Worm (Caenorhabditis elegans): ENCODE results near the gene math-15.

Gene math-15

DNA sequence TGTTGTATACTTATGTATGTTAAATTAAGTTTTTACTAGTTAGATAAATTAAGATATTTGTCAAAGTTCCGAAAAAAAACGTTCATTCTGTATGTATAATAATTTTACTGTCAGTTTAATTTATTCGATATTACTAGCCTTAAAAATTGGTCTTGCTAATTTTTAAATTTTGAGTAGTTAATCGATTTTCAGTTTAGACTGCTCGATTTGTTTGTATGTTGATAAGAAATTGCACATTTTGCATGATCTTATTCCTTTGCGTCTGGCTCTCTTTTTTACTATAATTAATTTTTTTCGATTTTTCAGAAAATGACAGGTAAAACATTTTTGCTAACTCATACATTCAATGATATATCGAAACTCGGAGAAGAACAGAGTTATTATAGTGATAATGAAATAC is 33.8 kb downstream of the math-15 start, which contains the start of gene math-24:
Gene math-24, plus strand, starts transcription at position 301 of the 400 bp plus-strand sequence.
- TF ChIP-seq F26F4.8 (GFP tag; conservative IDR thresholded peaks at IDR 0.05) (no peak), mep-1 (tag; optimal IDR thresholded peaks at IDR 0.05) (no peak), nhr-6 (tag; optimal IDR thresholded peaks at IDR 0.05) (no peak), lim-7 (GFP tag; IDR thresholded peaks at IDR 0.05) (no peak), egl-27 (tag; optimal IDR thresholded peaks at IDR 0.05) (no peak), pha-4 (GFP tag; IDR thresholded peaks at IDR 0.05) (no peak), pha-4 (tag; optimal IDR thresholded peaks at IDR 0.05) (no peak), madf-9 (GFP tag; conservative IDR thresholded peaks at IDR 0.05) (no peak)

DNA sequence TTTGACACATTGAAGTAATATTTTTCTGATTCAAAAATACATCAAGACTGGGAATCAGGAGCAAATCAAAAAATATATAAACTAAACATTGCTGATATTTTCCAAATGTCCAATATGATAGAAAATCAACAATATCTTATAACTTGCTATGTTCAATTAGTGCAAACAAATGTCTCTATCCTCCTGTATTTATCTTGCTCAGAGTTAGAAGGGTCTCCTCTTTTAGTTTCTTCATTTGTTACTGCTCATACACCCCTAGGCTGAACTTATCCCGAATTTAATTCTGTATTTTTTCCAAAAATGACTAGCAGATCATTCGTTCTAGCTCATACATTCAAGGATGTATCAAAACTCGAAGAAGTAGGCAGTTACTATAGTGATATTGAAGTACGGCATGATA is 35.8 kb downstream of the math-15 start, which contains the start of gene math-23:
Gene math-23, plus strand, starts transcription at position 301 of the 400 bp plus-strand sequence.
- TF ChIP-seq mep-1 (tag; optimal IDR thresholded peaks at IDR 0.05) (no peak), ctbp-1 (GFP tag; IDR thresholded peaks at IDR 0.05) (no peak), duxl-1 (tag; optimal IDR thresholded peaks at IDR 0.05; ENCODE audit: poor library complexity) (no peak), lin-29 (GFP tag; IDR thresholded peaks at IDR 0.05) (no peak), snpc-4 (tag; optimal IDR thresholded peaks at IDR 0.05) (no peak), nhr-28 (tag; optimal IDR thresholded peaks at IDR 0.05) (no peak), dpl-1 (GFP tag; optimal IDR thresholded peaks at IDR 0.05) (no peak), Y5F2A.4 (GFP tag; optimal IDR thresholded peaks at IDR 0.05) (no peak), egl-27 (tag; optimal IDR thresholded peaks at IDR 0.05) (no peak), ZK337.2 (GFP tag; IDR thresholded peaks at IDR 0.05) (no peak), nhr-237 (tag; optimal IDR thresholded peaks at IDR 0.05) (no peak), daf-8 (GFP tag; IDR thresholded peaks at IDR 0.05) (no peak), nhr-48 (tag; optimal IDR thresholded peaks at IDR 0.05) (no peak), daf-16 (GFP tag; optimal IDR thresholded peaks at IDR 0.05) (no peak), daf-16 (tag; optimal IDR thresholded peaks at IDR 0.05) (no peak), ztf-7 (tag; optimal IDR thresholded peaks at IDR 0.05) (no peak), daf-12 (tag; optimal IDR thresholded peaks at IDR 0.05) (no peak)

DNA sequence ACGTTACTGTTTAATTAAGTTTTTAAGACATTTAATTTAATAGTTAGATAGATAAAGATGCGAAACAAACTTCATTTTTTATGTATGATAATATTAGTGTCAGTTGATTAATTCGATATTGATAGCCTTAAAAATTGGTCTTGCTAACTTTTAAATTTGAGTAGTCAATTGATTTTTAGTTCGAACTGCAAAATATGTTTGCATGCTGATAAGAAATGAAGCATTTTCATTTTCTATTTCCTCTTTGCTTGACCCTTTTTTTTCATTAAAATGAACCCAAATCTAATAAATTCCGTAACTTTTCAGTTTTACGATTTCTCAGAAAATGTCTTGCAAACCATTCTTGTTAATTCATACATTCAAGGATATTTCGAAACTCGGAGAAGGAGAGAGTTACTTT is 38.9 kb downstream of the math-15 start, which contains the start of gene math-22:
Gene math-22, plus strand, starts transcription at position 301 of the 400 bp plus-strand sequence.
- TF ChIP-seq lim-7 (GFP tag; IDR thresholded peaks at IDR 0.05) (no peak), pqm-1 (tag; optimal IDR thresholded peaks at IDR 0.05) (peak; percentile 19)

DNA sequence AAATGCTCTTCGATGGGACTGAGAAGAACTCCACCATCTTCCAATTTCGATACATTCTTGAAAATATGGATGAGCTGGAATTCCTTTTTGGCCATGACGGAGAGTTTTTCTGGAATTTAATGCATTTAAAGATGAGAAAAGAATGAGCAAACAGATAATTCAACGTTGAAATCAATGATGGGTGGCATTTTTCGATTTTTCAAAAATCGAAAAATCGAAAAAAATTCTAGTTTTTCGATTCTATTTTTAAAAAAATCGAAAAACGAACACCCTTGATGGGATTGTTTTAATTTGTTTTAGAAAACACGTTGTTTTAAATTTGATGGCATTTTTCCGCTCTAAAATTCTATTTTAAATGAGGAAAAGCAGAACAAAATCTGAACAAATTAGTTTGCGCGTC is 46.6 kb downstream of the math-15 start, which contains the start of gene math-31:
Gene math-31, minus strand, starts transcription at position 101 of the 400 bp plus-strand sequence.
- no peak for TF ChIP-seq Y5F2A.4 (GFP tag; optimal IDR thresholded peaks at IDR 0.05)
- no peak for TF ChIP-seq nhr-76 (tag; optimal IDR thresholded peaks at IDR 0.05)
- TF ChIP-seq unc-39 (tag; optimal IDR thresholded peaks at IDR 0.05), result no peak
- TF ChIP-seq ceh-32 (tag; optimal IDR thresholded peaks at IDR 0.05; ENCODE audit: poor library complexity), result no peak
- TF ChIP-seq nhr-48 (tag; optimal IDR thresholded peaks at IDR 0.05), result no peak
